Worm (Caenorhabditis elegans) whole organism, L2 larva: Measurements from ENCODE around the gene kcmf-1.

ENCODE experiments used
- ama-1 ChIP-seq: fragments of 150-350 bp; optimal IDR thresholded peaks from 2 replicates; lab custom pipeline; 2018; ENCODE audit warnings: inconsistent platforms
- ceh-82 ChIP-seq: fragments of 150-350 bp; optimal IDR thresholded peaks from 2 replicates; lab custom pipeline; 2014; ENCODE audit warnings: missing biosample characterization, missing genetic modification characterization
- dmd-4 ChIP-seq: sonication (generic microtip); optimal IDR thresholded peaks from 2 replicates; lab custom pipeline; 2017; ENCODE audit warnings: missing biosample characterization, missing genetic modification characterization
- egl-27 ChIP-seq: sonication (generic microtip); optimal IDR thresholded peaks from 3 replicates; lab custom pipeline; 2017; ENCODE audit warnings: missing biosample characterization, missing genetic modification reagents, missing genetic modification characterization
- lin-11 ChIP-seq: fragments of 150-350 bp; sonication (generic microtip); optimal IDR thresholded peaks from 2 replicates; lab custom pipeline; 2014; ENCODE audit warnings: missing biosample characterization, missing genetic modification characterization, inconsistent platforms, mixed read lengths
- lin-13 ChIP-seq: fragments of 150-350 bp; optimal IDR thresholded peaks from 2 replicates; lab custom pipeline; 2014; ENCODE audit warnings: missing biosample characterization, missing genetic modification reagents, missing genetic modification characterization
- lsy-2 ChIP-seq, 2 experiments: fragments of 150-350 bp in 1 of 2; sonication (generic microtip) in 1 of 2; optimal IDR thresholded peaks; 2 replicates each; lab custom pipeline; 2014 to 2017; ENCODE audit warnings: missing biosample characterization in 2 of 2, missing genetic modification characterization in 2 of 2
- mab-5 ChIP-seq: fragments of 150-350 bp; optimal IDR thresholded peaks from 2 replicates; lab custom pipeline; 2014; ENCODE audit warnings: missing biosample characterization, missing genetic modification characterization
- nhr-10 ChIP-seq: sonication (generic microtip); optimal IDR thresholded peaks from 2 replicates; lab custom pipeline; 2017; ENCODE audit warnings: missing biosample characterization, missing genetic modification characterization
- snpc-4 ChIP-seq: fragments of 150-350 bp; optimal IDR thresholded peaks from 2 replicates; lab custom pipeline; 2014; ENCODE audit warnings: missing biosample characterization, missing genetic modification characterization
- unc-62 ChIP-seq: fragments of 150-350 bp; optimal IDR thresholded peaks from 2 replicates; lab custom pipeline; 2014; ENCODE audit warnings: missing biosample characterization, missing genetic modification reagents, missing genetic modification characterization

ce11 chrIII:7815571-7816348 is 13.5 kb upstream of the kcmf-1 start:
- no peak for TF ChIP-seq ama-1 (lab: Kevin White, UChicago)
- TF ChIP-seq unc-62 (GFP tag; lab: Kevin White, UChicago) = no peak
- TF ChIP-seq dmd-4 = no peak
- TF ChIP-seq lsy-2 (tag; optimal IDR thresholded peaks at IDR 0.05; lab: Kevin White, UChicago) = no peak
- no peak for TF ChIP-seq nhr-10 (tag; lab: Kevin White, UChicago)
- no peak for TF ChIP-seq lin-13
- no peak for TF ChIP-seq lin-11 (tag; lab: Kevin White, UChicago)
- no peak for TF ChIP-seq mab-5 (tag; lab: Kevin White, UChicago)
- TF ChIP-seq egl-27 = no peak
- no peak for TF ChIP-seq snpc-4 (tag; lab: Kevin White, UChicago)
- TF ChIP-seq ceh-82 (tag; lab: Kevin White, UChicago) = no peak
